Fruit fly (Drosophila melanogaster) ovary, adult (tissue): ENCODE measurements around the gene Hsp27.

Source experiments
- CG17801 ChIP-seq: fragments of 200-800 bp; optimal IDR thresholded peaks from 2 replicates; lab custom pipeline; 2019; ENCODE audit warnings: missing biosample characterization, mild to moderate bottlenecking, missing genetic modification characterization, moderate library complexity; ENCODE audit not compliant: partially characterized antibody

Gene Hsp27

dm6 chr3L:9384445-9385079, 699 bp downstream of the Hsp27 start:
- no peak for TF ChIP-seq CG17801 (GFP tag; lab: Kevin White, UChicago)

- no peak for TF ChIP-seq CG17801 (GFP tag; lab: Kevin White, UChicago)
Measured at dm6 chr3L:9391340-9391980, 7.6 kb downstream of the Hsp27 start.

- TF ChIP-seq CG17801 (GFP tag; lab: Kevin White, UChicago), result peak; percentile 11
Measured at dm6 chr3L:9396038-9396437, 12.2 kb downstream of the Hsp27 start.

- TF ChIP-seq CG17801 (GFP tag; lab: Kevin White, UChicago), result no peak
Measured at dm6 chr3L:9396704-9397103, 12.8 kb downstream of the Hsp27 start.

dm6 chr3L:9397156-9397555, 13.3 kb downstream of the Hsp27 start:
- peak; percentile 58 for TF ChIP-seq CG17801 (GFP tag; lab: Kevin White, UChicago)

- no peak for TF ChIP-seq CG17801 (GFP tag; lab: Kevin White, UChicago)
Measured at dm6 chr3L:9398028-9398427, 14.2 kb downstream of the Hsp27 start.

dm6 chr3L:9398435-9398981, 14.6 kb downstream of the Hsp27 start:
- TF ChIP-seq CG17801 (GFP tag; lab: Kevin White, UChicago), result no peak

dm6 chr3L:9399013-9399750, 15.3 kb downstream of the Hsp27 start, which contains the start of gene CG4080:
TSS of gene CG4080 (minus strand) at chr3L:9399227.
- TF ChIP-seq CG17801 (GFP tag; lab: Kevin White, UChicago), result peak; percentile 68

dm6 chr3L:9399855-9400254, 16.0 kb downstream of the Hsp27 start:
- no peak for TF ChIP-seq CG17801 (GFP tag; lab: Kevin White, UChicago)

- TF ChIP-seq CG17801 (GFP tag; lab: Kevin White, UChicago), result no peak
Measured at dm6 chr3L:9400697-9401353, 17.0 kb downstream of the Hsp27 start.

- TF ChIP-seq CG17801 (GFP tag; lab: Kevin White, UChicago), result no peak
Measured at dm6 chr3L:9401354-9402156, 17.7 kb downstream of the Hsp27 start.

dm6 chr3L:9402157-9402890, 18.5 kb downstream of the Hsp27 start, which contains the start of gene eIF4E1:
TSS of gene eIF4E1 (minus strand) at chr3L:9402460.
- no peak for TF ChIP-seq CG17801 (GFP tag; lab: Kevin White, UChicago)

dm6 chr3L:9404497-9404896, 20.6 kb downstream of the Hsp27 start, which contains the start of gene Cpr67B:
TSS of gene Cpr67B (plus strand) at chr3L:9404797.
- no peak for TF ChIP-seq CG17801 (GFP tag; lab: Kevin White, UChicago)
